Worm (Caenorhabditis elegans) whole organism, mixed stage, embryonic: Measurements from ENCODE around the gene C49A9.5.

Experiments used
- M03D4.4 ChIP-seq: sonication (generic microtip); optimal IDR thresholded peaks from 2 replicates; lab custom pipeline; 2017; ENCODE audit warnings: mild to moderate bottlenecking, missing genetic modification characterization, missing compliant biosample characterization
- blmp-1 ChIP-seq: fragments of 150-350 bp; optimal IDR thresholded peaks from 2 replicates; lab custom pipeline; 2014; ENCODE audit warnings: missing biosample characterization, missing genetic modification characterization
- ceh-39 ChIP-seq: fragments of 150-350 bp; optimal IDR thresholded peaks from 2 replicates; lab custom pipeline; 2014; ENCODE audit warnings: missing biosample characterization, missing genetic modification characterization
- elt-1 ChIP-seq: sonication (generic microtip); optimal IDR thresholded peaks from 2 replicates; lab custom pipeline; 2017; ENCODE audit warnings: missing genetic modification characterization, mild to moderate bottlenecking, missing compliant biosample characterization, antibody characterized with exemption, moderate library complexity, borderline replicate concordance; ENCODE audit not compliant: insufficient read depth
- elt-3 ChIP-seq: fragments of 150-350 bp; optimal IDR thresholded peaks from 2 replicates; lab custom pipeline; 2014; ENCODE audit warnings: missing biosample characterization, missing genetic modification characterization
- flh-1 ChIP-seq: fragments of 200-800 bp; sonication (Bioruptor generic); optimal IDR thresholded peaks from 2 replicates; lab custom pipeline; 2018; ENCODE audit warnings: mild to moderate bottlenecking, missing genetic modification characterization, moderate library complexity, missing compliant biosample characterization
- lin-13 ChIP-seq: fragments of 150-350 bp; optimal IDR thresholded peaks from 2 replicates; lab custom pipeline; 2014; ENCODE audit warnings: missing biosample characterization, missing genetic modification characterization
- mep-1 ChIP-seq: fragments of 150-350 bp; optimal IDR thresholded peaks from 2 replicates; lab custom pipeline; 2017; ENCODE audit warnings: missing biosample characterization, missing genetic modification reagents, missing genetic modification characterization, inconsistent platforms
- nhr-76 ChIP-seq: sonication (generic microtip); optimal IDR thresholded peaks from 2 replicates; lab custom pipeline; 2017; ENCODE audit warnings: missing biosample characterization, missing genetic modification characterization
- sem-2 ChIP-seq: fragments of 200-800 bp; sonication (Bioruptor generic); optimal IDR thresholded peaks from 2 replicates; lab custom pipeline; 2018; ENCODE audit warnings: mild to moderate bottlenecking, missing genetic modification characterization, missing compliant biosample characterization
- snpc-4 ChIP-seq: fragments of 150-350 bp; optimal IDR thresholded peaks from 2 replicates; lab custom pipeline; 2014; ENCODE audit warnings: missing biosample characterization, missing genetic modification characterization
- sptf-1 ChIP-seq: sonication (generic microtip); optimal IDR thresholded peaks from 2 replicates; lab custom pipeline; 2017; ENCODE audit warnings: mild to moderate bottlenecking, missing genetic modification characterization, moderate library complexity, missing compliant biosample characterization
- unc-62 ChIP-seq: fragments of 150-350 bp; optimal IDR thresholded peaks from 2 replicates; lab custom pipeline; 2014; ENCODE audit warnings: missing biosample characterization, missing genetic modification reagents, missing genetic modification characterization
- ztf-11 ChIP-seq: fragments of 150-350 bp; optimal IDR thresholded peaks from 2 replicates; lab custom pipeline; 2014; ENCODE audit warnings: missing biosample characterization, missing genetic modification characterization

DNA sequence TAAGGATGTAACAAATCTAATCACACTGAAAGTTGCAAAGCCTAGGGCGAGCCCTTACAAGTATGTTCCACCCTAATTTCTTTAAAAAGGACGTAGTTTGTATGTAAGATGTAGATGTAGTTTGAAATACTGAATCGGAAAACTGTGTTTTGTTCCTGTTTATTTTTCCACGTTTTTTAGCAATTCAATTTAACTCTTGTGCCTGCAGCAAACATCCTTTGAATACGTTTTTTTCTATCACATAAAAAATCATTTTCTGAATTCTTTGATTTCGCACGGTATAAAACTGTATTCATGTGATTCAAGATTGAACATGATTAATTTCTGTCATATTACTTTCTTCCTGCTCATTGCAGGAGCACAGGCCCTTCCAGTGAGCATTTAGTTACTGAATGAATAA lies 26.5 kb downstream of the C49A9.5 start, which contains the start of gene F58F9.9:
- TF ChIP-seq elt-1 (tag; lab: Kevin White, UChicago), result no peak
- TF ChIP-seq elt-3 (tag; lab: Kevin White, UChicago), result no peak
- no peak for TF ChIP-seq flh-1 (GFP tag; lab: Kevin White, UChicago)
- no peak for TF ChIP-seq mep-1
- TF ChIP-seq nhr-76 (tag; lab: Kevin White, UChicago), result no peak
- no peak for TF ChIP-seq lin-13 (tag; lab: Kevin White, UChicago)
- TF ChIP-seq sem-2, result no peak
- TF ChIP-seq ztf-11 (tag; lab: Kevin White, UChicago), result no peak
- TF ChIP-seq blmp-1 (tag; lab: Kevin White, UChicago), result no peak
- no peak for TF ChIP-seq sptf-1
- no peak for TF ChIP-seq M03D4.4
- no peak for TF ChIP-seq ceh-39 (tag; lab: Kevin White, UChicago)
- no peak for TF ChIP-seq unc-62 (GFP tag; lab: Kevin White, UChicago)
- no peak for TF ChIP-seq snpc-4 (tag; lab: Kevin White, UChicago)
